Worm (Caenorhabditis elegans) whole organism, young adult: Measurements from ENCODE around the gene T22D1.3.

ENCODE experiments used
- B0261.1 ChIP-seq: sonication (generic microtip); optimal IDR thresholded peaks from 2 replicates; lab custom pipeline; 2016; ENCODE audit warnings: mild to moderate bottlenecking, missing genetic modification characterization, moderate library complexity, missing compliant biosample characterization
- C06A6.2 ChIP-seq: fragments of 200-800 bp; sonication (Bioruptor generic); conservative IDR thresholded peaks from 2 replicates; pipeline ENCODE4 v1.3.6; 2022; ENCODE audit warnings: missing genetic modification characterization, missing compliant biosample characterization
- C17E4.6 ChIP-seq: fragments of 200-800 bp; sonication (Bioruptor generic); IDR thresholded peaks from 2 replicates; pipeline ENCODE4 v1.3.6; 2022; ENCODE audit warnings: missing genetic modification reagents, missing genetic modification characterization, missing compliant biosample characterization
- D2030.7 ChIP-seq: fragments of 200-800 bp; sonication (Bioruptor generic); IDR thresholded peaks from 2 replicates; pipeline ENCODE4 v1.3.6; 2022; ENCODE audit warnings: missing genetic modification reagents, missing genetic modification characterization, missing compliant biosample characterization
- F52B5.7 ChIP-seq: sonication (generic microtip); optimal IDR thresholded peaks from 2 replicates; lab custom pipeline; 2016; ENCODE audit warnings: mild to moderate bottlenecking, missing genetic modification characterization, missing compliant biosample characterization
- K11D2.4 ChIP-seq: fragments of 200-800 bp; sonication (Bioruptor generic); IDR thresholded peaks from 2 replicates; pipeline ENCODE4 v1.3.6; 2022; ENCODE audit warnings: missing genetic modification reagents, missing genetic modification characterization, missing compliant biosample characterization
- K12H6.12 ChIP-seq: fragments of 200-800 bp; sonication (Bioruptor generic); optimal IDR thresholded peaks from 2 replicates; lab custom pipeline; 2018; ENCODE audit warnings: mild to moderate bottlenecking, missing genetic modification characterization, missing compliant biosample characterization
- T07F8.4 ChIP-seq: sonication (generic microtip); optimal IDR thresholded peaks from 2 replicates; lab custom pipeline; 2016; ENCODE audit warnings: mild to moderate bottlenecking, missing genetic modification characterization, moderate library complexity, missing compliant biosample characterization
- T26A5.8 ChIP-seq: sonication (generic microtip); optimal IDR thresholded peaks from 2 replicates; lab custom pipeline; 2016; ENCODE audit warnings: missing genetic modification characterization, missing compliant biosample characterization
- Y53F4B.3 ChIP-seq: fragments of 200-800 bp; sonication (Bioruptor generic); IDR thresholded peaks from 2 replicates; pipeline ENCODE4 v1.3.6; 2022; ENCODE audit warnings: missing genetic modification reagents, missing genetic modification characterization, missing compliant biosample characterization
- Y67H2A.10 ChIP-seq: fragments of 200-800 bp; sonication (Bioruptor generic); conservative IDR thresholded peaks from 2 replicates; pipeline ENCODE4 v1.3.6; 2022; ENCODE audit warnings: missing genetic modification reagents, missing genetic modification characterization, missing compliant biosample characterization
- Y79H2A.3 ChIP-seq: fragments of 200-800 bp; sonication (Bioruptor generic); conservative IDR thresholded peaks from 2 replicates; pipeline ENCODE4 v1.3.6; 2022; ENCODE audit warnings: missing genetic modification reagents, missing genetic modification characterization, missing compliant biosample characterization
- aptf-2 ChIP-seq: fragments of 200-800 bp; sonication (Bioruptor generic); conservative IDR thresholded peaks from 2 replicates; pipeline ENCODE4 v1.3.6; 2022; ENCODE audit warnings: missing genetic modification reagents, missing genetic modification characterization, missing compliant biosample characterization
- athp-1 ChIP-seq: sonication (generic microtip); optimal IDR thresholded peaks from 2 replicates; lab custom pipeline; 2017; ENCODE audit warnings: mild to moderate bottlenecking, missing genetic modification characterization, missing compliant biosample characterization
- attf-5 ChIP-seq: fragments of 200-800 bp; sonication (Bioruptor generic); optimal IDR thresholded peaks from 2 replicates; lab custom pipeline; 2018; ENCODE audit warnings: mild to moderate bottlenecking, missing genetic modification characterization, missing compliant biosample characterization
- attf-6 ChIP-seq: fragments of 200-800 bp; sonication (Bioruptor generic); IDR thresholded peaks from 2 replicates; pipeline ENCODE4 v1.3.6; 2022; ENCODE audit warnings: missing genetic modification reagents, missing genetic modification characterization, missing compliant biosample characterization
- bed-2 ChIP-seq: fragments of 200-800 bp; sonication (Bioruptor generic); IDR thresholded peaks from 2 replicates; pipeline ENCODE4 v1.3.6; 2022; ENCODE audit warnings: missing genetic modification reagents, missing genetic modification characterization, missing compliant biosample characterization
- cebp-1 ChIP-seq, 2 experiments: fragments of 200-800 bp in 1 of 2; sonication (Bioruptor generic) in 1 of 2; sonication (generic microtip) in 1 of 2; IDR thresholded peaks in 1 of 2; optimal IDR thresholded peaks in 1 of 2; 2 replicates each; pipeline versions ENCODE4 v1.3.6 to Lab custom; 2017 to 2022; ENCODE audit warnings: missing compliant biosample characterization in 2 of 2, missing genetic modification characterization in 2 of 2, mild to moderate bottlenecking in 1 of 2, missing genetic modification reagents in 1 of 2, moderate library complexity in 1 of 2
- cebp-2 ChIP-seq: fragments of 200-800 bp; sonication (Bioruptor generic); IDR thresholded peaks from 2 replicates; pipeline ENCODE4 v1.3.6; 2022; ENCODE audit warnings: missing genetic modification characterization, missing compliant biosample characterization
- ceh-27 ChIP-seq: fragments of 200-800 bp; sonication (Bioruptor generic); optimal IDR thresholded peaks from 2 replicates; lab custom pipeline; 2018; ENCODE audit warnings: mild to moderate bottlenecking, missing genetic modification characterization, moderate library complexity, missing compliant biosample characterization
- ceh-91 ChIP-seq: fragments of 200-800 bp; sonication (Bioruptor generic); IDR thresholded peaks from 2 replicates; pipeline ENCODE4 v1.3.6; 2022; ENCODE audit warnings: missing genetic modification reagents, missing genetic modification characterization, missing compliant biosample characterization
- dox-1 ChIP-seq: fragments of 200-800 bp; sonication (Bioruptor generic); IDR thresholded peaks from 2 replicates; pipeline ENCODE4 v1.3.6; 2022; ENCODE audit warnings: missing genetic modification reagents, missing genetic modification characterization, missing compliant biosample characterization
- dpl-1 ChIP-seq: fragments of 150-350 bp; optimal IDR thresholded peaks from 2 replicates; lab custom pipeline; 2014; ENCODE audit warnings: missing biosample characterization, missing genetic modification reagents, missing genetic modification characterization
- egl-44 ChIP-seq: fragments of 200-800 bp; sonication (Bioruptor generic); IDR thresholded peaks from 2 replicates; pipeline ENCODE4 v1.3.6; 2022; ENCODE audit warnings: missing genetic modification reagents, missing genetic modification characterization, missing compliant biosample characterization
- ekl-4 ChIP-seq: fragments of 200-800 bp; sonication (Bioruptor generic); IDR thresholded peaks from 2 replicates; pipeline ENCODE4 v1.3.6; 2022; ENCODE audit warnings: missing genetic modification reagents, missing genetic modification characterization, missing compliant biosample characterization
- him-1 ChIP-seq: sonication (generic microtip); optimal IDR thresholded peaks from 2 replicates; lab custom pipeline; 2016; ENCODE audit warnings: missing genotype, missing genetic modification reagents, missing genetic modification characterization, missing compliant biosample characterization
- hlh-26 ChIP-seq: fragments of 200-800 bp; sonication (Bioruptor generic); conservative IDR thresholded peaks from 2 replicates; pipeline ENCODE4 v1.3.6; 2022; ENCODE audit warnings: missing genetic modification reagents, missing genetic modification characterization, missing compliant biosample characterization
- hmg-1.2 ChIP-seq: fragments of 200-800 bp; sonication (Bioruptor generic); IDR thresholded peaks from 2 replicates; pipeline ENCODE4 v1.3.6; 2022; ENCODE audit warnings: missing genetic modification reagents, missing genetic modification characterization, missing compliant biosample characterization
- hmg-20 ChIP-seq: fragments of 200-800 bp; sonication (Bioruptor generic); IDR thresholded peaks from 2 replicates; pipeline ENCODE4 v1.3.6; 2022; ENCODE audit warnings: missing genetic modification reagents, missing genetic modification characterization, missing compliant biosample characterization
- let-607 ChIP-seq, 2 experiments: fragments of 200-800 bp in 1 of 2; sonication (Bioruptor generic) in 1 of 2; sonication (generic microtip) in 1 of 2; optimal IDR thresholded peaks; 2 replicates each; lab custom pipeline; 2016 to 2018; ENCODE audit warnings: mild to moderate bottlenecking in 2 of 2, missing compliant biosample characterization in 2 of 2, missing genetic modification characterization in 2 of 2, moderate library complexity in 2 of 2, missing genotype in 1 of 2
- lin-40 ChIP-seq: sonication (generic microtip); optimal IDR thresholded peaks from 2 replicates; lab custom pipeline; 2016; ENCODE audit warnings: missing genetic modification characterization, mild to moderate bottlenecking, missing compliant biosample characterization, missing genotype, missing genetic modification reagents
- madf-3 ChIP-seq: fragments of 200-800 bp; sonication (Bioruptor generic); IDR thresholded peaks from 2 replicates; pipeline ENCODE4 v1.3.6; 2022; ENCODE audit warnings: missing genetic modification reagents, missing genetic modification characterization, missing compliant biosample characterization
- madf-8 ChIP-seq: fragments of 200-800 bp; sonication (Bioruptor generic); conservative IDR thresholded peaks from 2 replicates; pipeline ENCODE4 v1.3.6; 2022; ENCODE audit warnings: missing genetic modification reagents, missing genetic modification characterization, missing compliant biosample characterization
- mel-28 ChIP-seq: sonication (generic microtip); optimal IDR thresholded peaks from 2 replicates; lab custom pipeline; 2016; ENCODE audit warnings: borderline replicate concordance, mild to moderate bottlenecking, missing genetic modification characterization, missing compliant biosample characterization
- mxl-1 ChIP-seq: sonication (generic microtip); optimal IDR thresholded peaks from 2 replicates; lab custom pipeline; 2016; ENCODE audit warnings: missing genetic modification characterization, missing compliant biosample characterization
- nhr-90 ChIP-seq: sonication (generic microtip); optimal IDR thresholded peaks from 2 replicates; lab custom pipeline; 2016; ENCODE audit warnings: missing genotype, mild to moderate bottlenecking, missing genetic modification characterization, missing compliant biosample characterization
- pbrm-1 ChIP-seq: fragments of 200-800 bp; sonication (Bioruptor generic); IDR thresholded peaks from 2 replicates; pipeline ENCODE4 v1.3.6; 2022; ENCODE audit warnings: missing genetic modification reagents, missing genetic modification characterization, missing compliant biosample characterization
- sea-2 ChIP-seq: fragments of 200-800 bp; sonication (Bioruptor generic); IDR thresholded peaks from 2 replicates; pipeline ENCODE4 v1.3.6; 2022; ENCODE audit warnings: missing genetic modification characterization, missing compliant biosample characterization
- snpc-1.1 ChIP-seq: sonication (generic microtip); optimal IDR thresholded peaks from 2 replicates; lab custom pipeline; 2017; ENCODE audit warnings: missing genetic modification characterization, mild to moderate bottlenecking, missing compliant biosample characterization, antibody characterized with exemption, moderate library complexity, missing genotype, missing genetic modification reagents; ENCODE audit not compliant: insufficient read depth
- somi-1 ChIP-seq: fragments of 200-800 bp; sonication (Bioruptor generic); optimal IDR thresholded peaks from 2 replicates; lab custom pipeline; 2018; ENCODE audit warnings: mild to moderate bottlenecking, missing genetic modification characterization, missing compliant biosample characterization
- tbp1 ChIP-seq: fragments of 200-800 bp; sonication (Bioruptor generic); optimal IDR thresholded peaks from 2 replicates; lab custom pipeline; 2018; ENCODE audit warnings: mild to moderate bottlenecking, missing genetic modification characterization, missing compliant biosample characterization
- unc-130 ChIP-seq: sonication (generic microtip); optimal IDR thresholded peaks from 2 replicates; lab custom pipeline; 2016; ENCODE audit warnings: missing genetic modification reagents, missing genetic modification characterization, missing compliant biosample characterization
- unc-62 ChIP-seq: fragments of 150-350 bp; optimal IDR thresholded peaks from 2 replicates; lab custom pipeline; 2014; ENCODE audit warnings: missing biosample characterization, missing genetic modification reagents, missing genetic modification characterization
- zfh-2 ChIP-seq: fragments of 200-800 bp; sonication (Bioruptor generic); conservative IDR thresholded peaks from 2 replicates; pipeline ENCODE4 v1.3.6; 2022; ENCODE audit warnings: missing genetic modification reagents, missing genetic modification characterization, missing compliant biosample characterization
- zim-3 ChIP-seq: sonication (generic microtip); optimal IDR thresholded peaks from 2 replicates; lab custom pipeline; 2017; ENCODE audit warnings: mild to moderate bottlenecking, missing genetic modification characterization, moderate library complexity, missing compliant biosample characterization
- ztf-18 ChIP-seq: sonication (generic microtip); optimal IDR thresholded peaks from 2 replicates; lab custom pipeline; 2016; ENCODE audit warnings: missing genotype, mild to moderate bottlenecking, missing genetic modification characterization, missing compliant biosample characterization
- ztf-28 ChIP-seq: fragments of 200-800 bp; sonication (Bioruptor generic); IDR thresholded peaks from 2 replicates; pipeline ENCODE4 v1.3.6; 2022; ENCODE audit warnings: missing genetic modification reagents, missing genetic modification characterization, missing compliant biosample characterization

Gene T22D1.3

DNA sequence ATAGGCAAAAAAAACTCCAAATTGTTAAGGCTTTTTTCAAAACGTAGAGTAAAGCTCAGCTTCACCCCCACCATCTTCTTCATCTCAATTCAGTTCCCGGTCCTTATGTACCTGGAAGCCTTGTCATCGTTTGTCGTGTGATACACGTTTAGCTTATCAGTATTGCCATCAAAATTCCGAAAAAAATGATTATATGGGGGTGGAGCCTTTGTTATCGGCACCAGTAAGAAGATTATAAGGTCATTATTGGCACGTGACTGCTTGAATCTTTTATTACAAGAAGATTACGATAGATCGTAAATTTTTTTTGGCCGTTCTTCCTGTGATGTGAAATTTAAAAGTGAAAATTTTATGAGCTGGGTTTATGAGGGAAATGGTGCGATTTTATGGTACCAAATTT lies 32.9 kb upstream of the T22D1.3 start (continued):
- TF ChIP-seq zim-3 (no peak), C17E4.6 (GFP tag; lab: Robert Waterston, UW) (no peak), T07F8.4 (tag; lab: Kevin White, UChicago) (no peak), tbp1 (peak; percentile 17), ztf-18 (no peak), C06A6.2 (GFP tag; lab: Robert Waterston, UW) (no peak), pbrm-1 (GFP tag; lab: Robert Waterston, UW) (no peak), D2030.7 (no peak), mel-28 (tag; lab: Kevin White, UChicago) (no peak), K12H6.12 (no peak), dpl-1 (GFP tag; lab: Kevin White, UChicago) (no peak), bed-2 (GFP tag; lab: Robert Waterston, UW) (no peak), let-607 (tag; optimal IDR thresholded peaks at IDR 0.05; lab: Kevin White, UChicago) (peak in 1 of 2 experiments; percentile 55), hlh-26 (no peak), ceh-91 (GFP tag; lab: Robert Waterston, UW) (no peak), hmg-20 (no peak), mxl-1 (no peak), Y79H2A.3 (no peak), unc-130 (no peak), unc-62 (GFP tag; lab: Kevin White, UChicago) (peak; percentile 16), madf-8 (no peak), Y67H2A.10 (GFP tag; lab: Robert Waterston, UW) (no peak), attf-6 (GFP tag; lab: Robert Waterston, UW) (no peak), him-1 (tag; lab: Kevin White, UChicago) (no peak), F52B5.7 (no peak), ztf-28 (GFP tag; lab: Robert Waterston, UW) (no peak), egl-44 (GFP tag; lab: Robert Waterston, UW) (0 out of 2 replicates have a peak, but pooled peaks have one; percentile 13), dox-1 (GFP tag; lab: Robert Waterston, UW) (no peak), aptf-2 (no peak), ekl-4 (GFP tag; lab: Robert Waterston, UW) (no peak), nhr-90 (no peak), cebp-2 (no peak), T26A5.8 (tag; lab: Kevin White, UChicago) (no peak), sea-2 (GFP tag; lab: Robert Waterston, UW) (no peak), Y53F4B.3 (no peak), athp-1 (no peak)

DNA sequence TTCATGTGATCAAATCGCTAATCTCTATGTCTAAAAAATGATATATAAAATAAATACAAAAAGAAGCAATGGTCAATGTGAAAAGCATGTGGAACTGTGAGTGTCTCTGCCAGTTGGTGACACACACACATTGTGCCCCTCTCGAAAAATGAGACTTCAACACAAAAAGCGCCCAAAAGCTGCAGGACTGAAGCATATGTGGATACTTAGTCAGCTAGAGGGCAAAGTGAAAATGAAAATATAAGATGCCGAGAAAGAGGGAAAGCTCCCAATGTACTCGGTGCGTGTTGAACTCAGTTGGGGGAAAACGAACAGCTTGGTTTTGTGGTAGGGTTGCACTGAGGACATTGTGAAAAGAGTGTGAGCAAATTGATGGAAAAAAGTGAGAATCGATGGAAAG lies 32.2 kb upstream of the T22D1.3 start:
- peak; percentile 23 for TF ChIP-seq lin-40 (tag; lab: Kevin White, UChicago)
- TF ChIP-seq K11D2.4 = peak; percentile 60; the same call in 1 of the 2 replicates
- TF ChIP-seq somi-1 = peak; percentile 18
- no peak for TF ChIP-seq cebp-2
- TF ChIP-seq attf-5 (GFP tag; lab: Kevin White, UChicago) = peak; percentile 28
- peak; percentile 55 for TF ChIP-seq K12H6.12
- TF ChIP-seq ceh-27 (GFP tag; lab: Kevin White, UChicago) = peak; percentile 36
- 0 out of 2 replicates have a peak, but pooled peaks have one; percentile 21 for TF ChIP-seq C06A6.2 (GFP tag; lab: Robert Waterston, UW)
- no peak for TF ChIP-seq egl-44 (GFP tag; lab: Robert Waterston, UW)
- TF ChIP-seq madf-3 = no peak
- no peak for TF ChIP-seq snpc-1.1 (tag; lab: Kevin White, UChicago)
- no peak for TF ChIP-seq unc-62 (GFP tag; lab: Kevin White, UChicago)
- TF ChIP-seq cebp-1 (GFP tag; IDR thresholded peaks at IDR 0.05; lab: Robert Waterston, UW) = no peak
- peak; percentile 55 for TF ChIP-seq cebp-1 (tag; optimal IDR thresholded peaks at IDR 0.05; lab: Kevin White, UChicago)
- TF ChIP-seq hmg-1.2 = peak; percentile 22; the same call in 1 of the 2 replicates
- peak; percentile 50; the same call in 1 of the 2 replicates for TF ChIP-seq zfh-2 (GFP tag; lab: Robert Waterston, UW)
- no peak for TF ChIP-seq B0261.1 (tag; lab: Kevin White, UChicago)
